Fruit fly (Drosophila melanogaster) whole organism, prepupa: ENCODE results near the gene ddbt.

Experiments
- CG11294 ChIP-seq: fragments of 200-800 bp; sonication (Bioruptor generic); IDR thresholded peaks from 2 replicates; pipeline ENCODE4 v1.3.6; 2022; ENCODE audit warnings: missing biosample characterization, missing genetic modification characterization
- CG11762 ChIP-seq: fragments of 200-800 bp; sonication (Bioruptor generic); optimal IDR thresholded peaks from 3 replicates; lab custom pipeline; 2016; ENCODE audit warnings: missing biosample characterization, missing genetic modification characterization; ENCODE audit not compliant: insufficient read depth
- CG11902 ChIP-seq: fragments of 200-800 bp; sonication (Bioruptor generic); optimal IDR thresholded peaks from 3 replicates; lab custom pipeline; 2016; ENCODE audit warnings: missing biosample characterization, missing genetic modification characterization
- CG15336 ChIP-seq: fragments of 200-800 bp; sonication (Bioruptor generic); IDR thresholded peaks from 2 replicates; pipeline ENCODE4 v1.3.6; 2022; ENCODE audit warnings: missing biosample characterization, missing genetic modification characterization
- CG1621 ChIP-seq: fragments of 200-800 bp; sonication (Bioruptor generic); optimal IDR thresholded peaks from 3 replicates; lab custom pipeline; 2018; ENCODE audit warnings: missing biosample characterization, mild to moderate bottlenecking, missing genetic modification characterization
- CG16779 ChIP-seq: fragments of 200-800 bp; sonication (Bioruptor generic); optimal IDR thresholded peaks from 3 replicates; lab custom pipeline; 2017; ENCODE audit warnings: missing biosample characterization, mild to moderate bottlenecking, missing genetic modification characterization
- CG3032 ChIP-seq: fragments of 200-800 bp; optimal IDR thresholded peaks from 2 replicates; lab custom pipeline; 2019; ENCODE audit warnings: missing biosample characterization, mild to moderate bottlenecking, missing genetic modification characterization, moderate library complexity
- CG3919 ChIP-seq: fragments of 200-800 bp; sonication (Bioruptor generic); optimal IDR thresholded peaks from 3 replicates; lab custom pipeline; 2016; ENCODE audit warnings: missing biosample characterization, missing genetic modification characterization
- CG4318 ChIP-seq: fragments of 200-800 bp; sonication (Bioruptor generic); optimal IDR thresholded peaks from 3 replicates; lab custom pipeline; 2017; ENCODE audit warnings: missing biosample characterization, mild to moderate bottlenecking, missing genetic modification characterization
- CG6163 ChIP-seq: fragments of 200-800 bp; sonication (Bioruptor generic); IDR thresholded peaks from 3 replicates; pipeline ENCODE4 v1.3.6; 2022; ENCODE audit warnings: missing biosample characterization, missing genetic modification characterization
- CG6276 ChIP-seq: fragments of 200-800 bp; sonication (Bioruptor generic); optimal IDR thresholded peaks from 2 replicates; lab custom pipeline; 2017; ENCODE audit warnings: missing biosample characterization, mild to moderate bottlenecking, missing genetic modification characterization
- CG6792 ChIP-seq: fragments of 200-800 bp; sonication (Bioruptor generic); optimal IDR thresholded peaks from 3 replicates; lab custom pipeline; 2016; ENCODE audit warnings: missing biosample characterization, missing genetic modification characterization
- CG6854 ChIP-seq: fragments of 200-800 bp; sonication (Bioruptor generic); optimal IDR thresholded peaks from 2 replicates; lab custom pipeline; 2017; ENCODE audit warnings: missing biosample characterization, mild to moderate bottlenecking, missing genetic modification characterization
- CG8119 ChIP-seq: fragments of 200-800 bp; sonication (Bioruptor generic); IDR thresholded peaks from 3 replicates; pipeline ENCODE4 v1.3.6; 2022; ENCODE audit warnings: missing biosample characterization, missing genetic modification characterization
- CG8319 ChIP-seq: fragments of 200-800 bp; sonication (Bioruptor generic); optimal IDR thresholded peaks from 3 replicates; lab custom pipeline; 2016; ENCODE audit warnings: missing biosample characterization, missing genetic modification characterization
- CG8632 ChIP-seq: fragments of 200-800 bp; sonication (Bioruptor generic); optimal IDR thresholded peaks from 3 replicates; lab custom pipeline; 2016; ENCODE audit warnings: missing biosample characterization, missing genetic modification characterization
- CG9139 ChIP-seq: fragments of 200-800 bp; sonication (Bioruptor generic); optimal IDR thresholded peaks from 3 replicates; lab custom pipeline; 2017; ENCODE audit warnings: missing biosample characterization, mild to moderate bottlenecking, missing genetic modification characterization
- Eip75B ChIP-seq: fragments of 200-800 bp; sonication (Bioruptor generic); optimal IDR thresholded peaks from 3 replicates; lab custom pipeline; 2016; ENCODE audit warnings: missing biosample characterization, missing genetic modification characterization
- Eip78C ChIP-seq: fragments of 200-800 bp; sonication (Bioruptor generic); peaks from one replicate; lab custom pipeline; 2016; ENCODE audit warnings: missing biosample characterization, missing genetic modification characterization
- Ets96B ChIP-seq: fragments of 200-800 bp; optimal IDR thresholded peaks from 2 replicates; lab custom pipeline; 2019; ENCODE audit warnings: missing biosample characterization, mild to moderate bottlenecking, missing genetic modification characterization, moderate library complexity
- Gug ChIP-seq: fragments of 200-800 bp; sonication (Bioruptor generic); IDR thresholded peaks from 2 replicates; pipeline ENCODE4 v1.3.6; 2022; ENCODE audit warnings: missing biosample characterization, missing genetic modification characterization
- Hr4 ChIP-seq: fragments of 200-800 bp; sonication (Bioruptor generic); optimal IDR thresholded peaks from 3 replicates; lab custom pipeline; 2016; ENCODE audit warnings: missing biosample characterization, missing genetic modification characterization
- Lpt ChIP-seq: fragments of 200-800 bp; sonication (Bioruptor generic); optimal IDR thresholded peaks from 3 replicates; lab custom pipeline; 2016; ENCODE audit warnings: missing biosample characterization, missing genetic modification characterization
- Met ChIP-seq: fragments of 200-800 bp; sonication (Bioruptor generic); optimal IDR thresholded peaks from 3 replicates; lab custom pipeline; 2016; ENCODE audit warnings: missing biosample characterization, missing genetic modification characterization
- Smox ChIP-seq: fragments of 200-800 bp; sonication (Bioruptor generic); optimal IDR thresholded peaks from 3 replicates; lab custom pipeline; 2016; ENCODE audit warnings: missing biosample characterization, missing genetic modification characterization
- Sox15 ChIP-seq: fragments of 200-800 bp; sonication (Bioruptor generic); optimal IDR thresholded peaks from 3 replicates; lab custom pipeline; 2016; ENCODE audit warnings: missing biosample characterization, missing genetic modification characterization
- achi ChIP-seq: fragments of 200-800 bp; sonication (Bioruptor generic); optimal IDR thresholded peaks from 3 replicates; lab custom pipeline; 2016; ENCODE audit warnings: missing biosample characterization, missing genetic modification characterization
- acj6 ChIP-seq: fragments of 200-800 bp; sonication (Bioruptor generic); optimal IDR thresholded peaks from 3 replicates; lab custom pipeline; 2016; ENCODE audit warnings: missing biosample characterization, missing genetic modification characterization
- cyc ChIP-seq: fragments of 200-800 bp; sonication (Bioruptor generic); optimal IDR thresholded peaks from 3 replicates; lab custom pipeline; 2016; ENCODE audit warnings: missing biosample characterization, missing genetic modification characterization
- dac ChIP-seq: fragments of 200-800 bp; sonication (Bioruptor generic); optimal IDR thresholded peaks from 2 replicates; lab custom pipeline; 2017; ENCODE audit warnings: missing biosample characterization, mild to moderate bottlenecking, missing genetic modification characterization
- dsx ChIP-seq: fragments of 200-800 bp; optimal IDR thresholded peaks from 3 replicates; lab custom pipeline; 2019; ENCODE audit warnings: missing biosample characterization, mild to moderate bottlenecking, missing genetic modification characterization, moderate library complexity; ENCODE audit not compliant: poor library complexity, severe bottlenecking
- eg ChIP-seq: fragments of 200-800 bp; sonication (Bioruptor generic); IDR thresholded peaks from 3 replicates; pipeline ENCODE4 v1.3.6; 2022; ENCODE audit warnings: missing biosample characterization, missing genetic modification characterization
- esn ChIP-seq: fragments of 200-800 bp; sonication (Bioruptor generic); optimal IDR thresholded peaks from 2 replicates; lab custom pipeline; 2016; ENCODE audit warnings: missing biosample characterization, mild to moderate bottlenecking, missing genetic modification characterization, moderate library complexity
- fd59A ChIP-seq: fragments of 200-800 bp; sonication (Bioruptor generic); optimal IDR thresholded peaks from 2 replicates; lab custom pipeline; 2017; ENCODE audit warnings: missing biosample characterization, mild to moderate bottlenecking, missing genetic modification characterization, missing genetic modification reagents
- fkh ChIP-seq: fragments of 200-800 bp; sonication (Bioruptor generic); optimal IDR thresholded peaks from 3 replicates; lab custom pipeline; 2017; ENCODE audit warnings: missing biosample characterization, mild to moderate bottlenecking, missing genetic modification characterization, moderate library complexity
- lz ChIP-seq: fragments of 200-800 bp; sonication (Bioruptor generic); optimal IDR thresholded peaks from 3 replicates; lab custom pipeline; 2016; ENCODE audit warnings: missing biosample characterization, missing genetic modification characterization
- net ChIP-seq: fragments of 200-800 bp; sonication (Bioruptor generic); optimal IDR thresholded peaks from 3 replicates; lab custom pipeline; 2016; ENCODE audit warnings: missing biosample characterization, missing genetic modification characterization
- spab ChIP-seq: fragments of 200-800 bp; sonication (Bioruptor generic); optimal IDR thresholded peaks from 2 replicates; lab custom pipeline; 2017; ENCODE audit warnings: missing biosample characterization, mild to moderate bottlenecking, missing genetic modification characterization, missing genetic modification reagents
- ss ChIP-seq, 2 experiments: fragments of 200-800 bp; sonication (Bioruptor generic); optimal IDR thresholded peaks; 2 replicates in 1 of 2; 3 replicates in 1 of 2; lab custom pipeline; 2017 to 2018; ENCODE audit warnings: mild to moderate bottlenecking in 2 of 2, missing biosample characterization in 2 of 2, missing genetic modification characterization in 2 of 2, moderate library complexity in 1 of 2
- svp ChIP-seq: fragments of 200-800 bp; sonication (Bioruptor generic); peaks from one replicate; lab custom pipeline; 2016; ENCODE audit warnings: missing biosample characterization, missing genetic modification characterization
- topi ChIP-seq: fragments of 200-800 bp; sonication (Bioruptor generic); optimal IDR thresholded peaks from 3 replicates; lab custom pipeline; 2016; ENCODE audit warnings: missing biosample characterization, missing genetic modification characterization

The ddbt gene

dm6 chr3L:276736-277487, 40.0 kb upstream of the ddbt start, which contains the start of gene RhoGEF3:
RhoGEF3 (plus strand) TSS chr3L:277437.
- TF ChIP-seq CG4318 = no peak
- TF ChIP-seq topi (GFP tag; lab: Kevin White, UChicago) = no peak
- TF ChIP-seq CG8632 (GFP tag; lab: Kevin White, UChicago) = no peak
- TF ChIP-seq Gug (GFP tag; lab: Robert Waterston, UW) = no peak

dm6 chr3L:282276-282675, 34.6 kb upstream of the ddbt start:
- peak; percentile 40; the same call in 1 of the 3 replicates for TF ChIP-seq eg (GFP tag; lab: Robert Waterston, UW)
- no peak for TF ChIP-seq CG11294 (GFP tag; lab: Robert Waterston, UW)
- TF ChIP-seq Met (GFP tag; lab: Kevin White, UChicago) = no peak
- TF ChIP-seq svp = peak; percentile 82
- TF ChIP-seq CG11902 (GFP tag; lab: Kevin White, UChicago) = no peak
- TF ChIP-seq CG8319 = no peak
- no peak for TF ChIP-seq CG16779 (tag; lab: Kevin White, UChicago)
- TF ChIP-seq Eip75B = no peak
- peak in 1 of 2 experiments; percentile 19 for TF ChIP-seq ss (GFP tag; optimal IDR thresholded peaks at IDR 0.05; lab: Kevin White, UChicago)
- no peak for TF ChIP-seq dac (GFP tag; lab: Kevin White, UChicago)
- peak; percentile 45 for TF ChIP-seq CG6854 (GFP tag; lab: Kevin White, UChicago)
- no peak for TF ChIP-seq spab (GFP tag; lab: Kevin White, UChicago)
- no peak for TF ChIP-seq achi
- no peak for TF ChIP-seq CG4318
- no peak for TF ChIP-seq Eip78C (GFP tag; lab: Kevin White, UChicago)
- no peak for TF ChIP-seq CG6276 (GFP tag; lab: Kevin White, UChicago)
- peak; percentile 68; the same call in 2 of the 3 replicates for TF ChIP-seq CG6163 (GFP tag; lab: Robert Waterston, UW)
- TF ChIP-seq Ets96B (tag; lab: Kevin White, UChicago) = no peak
- no peak for TF ChIP-seq Smox (GFP tag; lab: Kevin White, UChicago)
- TF ChIP-seq CG3032 = no peak
- no peak for TF ChIP-seq acj6 (GFP tag; lab: Kevin White, UChicago)
- no peak for TF ChIP-seq fkh
- TF ChIP-seq esn (GFP tag; lab: Kevin White, UChicago) = no peak
- peak; percentile 1 for TF ChIP-seq CG3919 (GFP tag; lab: Kevin White, UChicago)
- TF ChIP-seq Gug (GFP tag; lab: Robert Waterston, UW) = no peak
- TF ChIP-seq CG1621 (tag; lab: Kevin White, UChicago) = peak; percentile 77
- TF ChIP-seq CG9139 (GFP tag; lab: Kevin White, UChicago) = no peak
- no peak for TF ChIP-seq Sox15
- no peak for TF ChIP-seq Lpt
- no peak for TF ChIP-seq CG6792
- TF ChIP-seq dsx (GFP tag; lab: Kevin White, UChicago) = no peak
- TF ChIP-seq cyc (GFP tag; lab: Kevin White, UChicago) = no peak
- TF ChIP-seq CG11762 (GFP tag; lab: Kevin White, UChicago) = no peak
- no peak for TF ChIP-seq net (GFP tag; lab: Kevin White, UChicago)
- peak; percentile 28; the same call in 1 of the 3 replicates for TF ChIP-seq CG8119
- TF ChIP-seq lz = no peak
- no peak for TF ChIP-seq fd59A (GFP tag; lab: Kevin White, UChicago)
- TF ChIP-seq CG15336 (GFP tag; lab: Robert Waterston, UW) = peak; percentile 53; the same call in 1 of the 2 replicates
- TF ChIP-seq topi (GFP tag; lab: Kevin White, UChicago) = no peak
- no peak for TF ChIP-seq Hr4 (GFP tag; lab: Kevin White, UChicago)
